Worm (Caenorhabditis elegans) whole organism, L4/young adult: ENCODE measurements around the gene mog-5.

Source experiments
- W03F9.2 ChIP-seq: fragments of 150-350 bp; optimal IDR thresholded peaks from 2 replicates; lab custom pipeline; 2014; ENCODE audit warnings: missing biosample characterization, missing genetic modification characterization
- dao-5 ChIP-seq: sonication (generic microtip); optimal IDR thresholded peaks from 2 replicates; lab custom pipeline; 2016; ENCODE audit warnings: missing genotype, missing genetic modification characterization, moderate library complexity, missing compliant biosample characterization
- him-1 ChIP-seq: sonication (generic microtip); optimal IDR thresholded peaks from 2 replicates; lab custom pipeline; 2016; ENCODE audit warnings: missing genotype, missing genetic modification reagents, missing genetic modification characterization, missing compliant biosample characterization

- TF ChIP-seq W03F9.2 (tag; lab: Kevin White, UChicago) = no peak
- no peak for TF ChIP-seq dao-5
- TF ChIP-seq him-1 (tag; lab: Kevin White, UChicago) = no peak
Measured at ce11 chrII:5359252-5359651, 40.1 kb upstream of the mog-5 start, which contains the start of gene sec-6.
